Fruit fly (Drosophila melanogaster) S2 (cell line): Measurements from ENCODE around the gene ND-75.

Experiments
- CG8478 ChIP-seq: fragments of >200 bp; optimal IDR thresholded peaks from 2 replicates; lab custom pipeline; 2018
- CTCF ChIP-seq, 2 experiments: fragments of >200 bp; optimal IDR thresholded peaks; 2 replicates each; lab custom pipeline; 2018

- no peak for TF ChIP-seq CG8478 (lab: Kevin White, UChicago)
- no peak for TF ChIP-seq CTCF (optimal IDR thresholded peaks at IDR 0.05; lab: Kevin White, UChicago)
These were observed 898 bp upstream of the ND-75 start, which contains the start of gene CG1632 for dm6 chrX:8252284-8252886.
